Worm (Caenorhabditis elegans): Measurements from ENCODE around the gene spp-4.

DNA sequence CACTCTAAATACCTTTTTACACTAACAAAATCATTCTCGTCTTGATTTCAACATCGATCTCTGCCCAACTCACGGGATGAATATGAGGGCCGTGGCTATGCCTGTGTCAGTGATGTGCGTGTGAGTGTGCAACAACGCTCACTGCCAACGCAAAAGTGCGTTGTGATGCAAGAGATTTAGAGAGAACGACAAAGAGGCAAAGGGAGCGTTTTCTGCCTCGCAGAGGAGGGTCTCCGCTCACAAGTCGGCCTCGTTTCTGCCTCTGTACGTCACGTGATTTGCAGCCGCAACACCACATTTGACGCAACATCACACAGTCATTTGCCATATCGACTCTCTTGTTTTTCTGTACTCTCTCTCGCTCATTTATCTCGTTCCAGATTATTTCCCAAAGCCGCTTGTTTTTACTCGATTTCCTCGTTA, 15.8 kb upstream of the spp-4 start, which contains the start of gene epg-7:
- TF ChIP-seq dao-5 (tag; optimal IDR thresholded peaks at IDR 0.05) = no peak
- TF ChIP-seq W03F9.2 (tag; optimal IDR thresholded peaks at IDR 0.05) = peak; percentile 59

All from whole organism, L4/young adult.